Worm (Caenorhabditis elegans) whole organism, late embryonic: Measurements from ENCODE around the gene T10B10.8.

Experiments
- C38D4.7 ChIP-seq: fragments of 200-800 bp; sonication (Bioruptor generic); optimal IDR thresholded peaks from 2 replicates; lab custom pipeline; 2018; ENCODE audit warnings: mild to moderate bottlenecking, missing genetic modification characterization, moderate library complexity, missing compliant biosample characterization
- ceh-48 ChIP-seq: sonication (generic microtip); optimal IDR thresholded peaks from 2 replicates; lab custom pipeline; 2016; ENCODE audit warnings: missing genetic modification characterization, inconsistent platforms, missing compliant biosample characterization
- ceh-9 ChIP-seq: sonication (generic microtip); optimal IDR thresholded peaks from 2 replicates; lab custom pipeline; 2016; ENCODE audit warnings: mild to moderate bottlenecking, missing genetic modification characterization, inconsistent platforms, missing compliant biosample characterization
- elt-2 ChIP-seq: sonication (generic microtip); optimal IDR thresholded peaks from 2 replicates; lab custom pipeline; 2016; ENCODE audit warnings: missing genetic modification reagents, missing genetic modification characterization, missing compliant biosample characterization
- ets-4 ChIP-seq: sonication (generic microtip); optimal IDR thresholded peaks from 2 replicates; lab custom pipeline; 2016; ENCODE audit warnings: missing genetic modification characterization, missing compliant biosample characterization
- fkh-10 ChIP-seq: fragments of 150-350 bp; optimal IDR thresholded peaks from 2 replicates; lab custom pipeline; 2014; ENCODE audit warnings: missing biosample characterization, missing genetic modification reagents, missing genetic modification characterization
- nhr-11 ChIP-seq: fragments of 150-350 bp; optimal IDR thresholded peaks from 2 replicates; lab custom pipeline; 2014; ENCODE audit warnings: missing biosample characterization, missing genetic modification characterization
- pqm-1 ChIP-seq: sonication (generic microtip); optimal IDR thresholded peaks from 2 replicates; lab custom pipeline; 2016; ENCODE audit warnings: missing genetic modification characterization, missing compliant biosample characterization
- sox-2 ChIP-seq: fragments of 200-800 bp; sonication (Bioruptor generic); IDR thresholded peaks from 2 replicates; pipeline ENCODE4 v1.3.6; 2022; ENCODE audit warnings: missing genetic modification reagents, missing genetic modification characterization, missing compliant biosample characterization
- tbx-2 ChIP-seq: sonication (generic microtip); optimal IDR thresholded peaks from 2 replicates; lab custom pipeline; 2016; ENCODE audit warnings: missing genetic modification characterization, missing compliant biosample characterization

- TF ChIP-seq pqm-1: no peak
- no peak for TF ChIP-seq sox-2 (GFP tag; lab: Robert Waterston, UW)
- TF ChIP-seq fkh-10 (GFP tag; lab: Kevin White, UChicago): no peak
- TF ChIP-seq ceh-48 (tag; lab: Kevin White, UChicago): no peak
- no peak for TF ChIP-seq ceh-9 (tag; lab: Kevin White, UChicago)
- no peak for TF ChIP-seq tbx-2
- no peak for TF ChIP-seq ets-4 (tag; lab: Kevin White, UChicago)
- TF ChIP-seq nhr-11 (tag; lab: Kevin White, UChicago): no peak
- TF ChIP-seq C38D4.7: no peak
- no peak for TF ChIP-seq elt-2
Observed at ce11 chrX:15167692-15168091, 1.7 kb upstream of the T10B10.8 start.
